Fruit fly (Drosophila melanogaster) S2 (cell line): ENCODE data around the gene CG17544.

ENCODE experiments used
- CG8478 ChIP-seq: fragments of >200 bp; optimal IDR thresholded peaks from 2 replicates; lab custom pipeline; 2018
- CTCF ChIP-seq, 2 experiments: fragments of >200 bp; optimal IDR thresholded peaks; 2 replicates each; lab custom pipeline; 2018

Gene CG17544

DNA sequence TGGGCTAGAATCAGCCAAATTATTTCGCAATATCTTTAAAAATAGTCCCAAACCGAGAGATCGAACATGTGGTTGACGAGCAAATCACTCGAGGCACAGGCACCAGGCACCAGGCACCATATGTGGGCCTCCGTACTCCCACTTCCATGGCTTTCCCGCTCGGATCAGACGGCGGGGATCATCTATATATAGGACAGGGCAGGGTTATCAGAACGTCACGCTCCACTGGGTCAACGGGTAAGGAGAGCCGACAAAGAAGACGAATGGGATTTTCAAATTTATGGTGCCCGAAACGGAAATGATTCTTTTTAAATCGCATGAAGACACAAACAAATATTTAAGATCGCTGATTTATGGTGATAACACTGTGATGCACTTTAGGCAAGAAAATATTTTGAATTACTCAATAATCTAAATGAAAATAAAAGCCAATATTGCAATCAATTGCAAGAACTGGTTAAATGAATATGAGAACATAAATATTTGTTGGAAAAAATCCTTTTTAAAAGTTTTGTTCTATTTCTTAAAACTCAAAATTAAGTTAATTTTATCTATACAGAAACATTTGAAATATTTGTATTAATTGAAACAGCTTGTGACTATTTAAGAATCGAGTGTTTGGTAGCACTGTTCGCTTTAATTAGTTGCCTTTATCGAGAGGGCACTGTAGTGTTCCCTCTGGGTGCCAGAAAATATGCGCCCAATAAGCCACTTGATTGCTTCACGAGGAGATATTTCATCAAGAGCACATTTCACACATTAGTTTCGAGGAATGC is 15.0 kb upstream of the CG17544 start:
- no peak for TF ChIP-seq CTCF (optimal IDR thresholded peaks at IDR 0.05; lab: Kevin White, UChicago)
- no peak for TF ChIP-seq CG8478

DNA sequence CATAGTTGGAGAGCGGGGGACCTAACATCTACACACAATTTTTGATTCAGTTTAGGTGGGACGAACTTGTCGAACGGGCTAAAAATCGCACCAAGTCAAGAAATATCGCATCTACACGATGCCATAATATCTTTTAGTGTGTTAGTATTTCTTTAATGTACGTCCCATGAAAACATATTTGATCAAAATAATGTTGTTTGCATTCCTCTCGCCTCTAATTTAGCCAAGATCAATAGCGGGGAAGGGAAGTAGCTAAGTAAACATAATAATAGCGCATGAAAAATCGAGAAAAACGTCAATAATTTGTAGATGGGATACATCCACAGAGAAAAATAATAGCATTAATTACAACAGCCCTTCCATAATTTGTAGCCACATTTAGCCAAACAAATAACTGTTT is 13.7 kb upstream of the CG17544 start:
- no peak for TF ChIP-seq CG8478

DNA sequence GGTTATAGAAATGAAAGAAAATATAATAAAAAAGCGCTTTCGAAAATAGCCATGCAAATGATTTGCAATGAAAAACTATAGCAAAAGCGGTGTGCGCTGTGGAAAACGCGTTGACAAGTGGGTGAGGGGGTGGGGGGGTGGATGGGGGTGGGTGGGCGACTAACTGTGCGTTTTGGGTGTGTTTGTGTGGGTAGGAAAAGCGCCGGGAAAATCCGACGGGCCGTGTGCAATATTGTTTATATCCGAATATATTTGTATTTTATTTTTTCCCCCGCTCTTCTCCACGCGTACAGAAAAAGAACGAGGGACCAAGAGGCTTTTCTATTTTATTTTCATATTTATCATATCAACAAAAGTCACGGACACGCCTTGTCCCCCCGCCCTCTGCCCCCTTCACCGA is 8.1 kb upstream of the CG17544 start:
- no peak for TF ChIP-seq CG8478
- TF ChIP-seq CTCF (optimal IDR thresholded peaks at IDR 0.05; lab: Kevin White, UChicago) = no peak

DNA sequence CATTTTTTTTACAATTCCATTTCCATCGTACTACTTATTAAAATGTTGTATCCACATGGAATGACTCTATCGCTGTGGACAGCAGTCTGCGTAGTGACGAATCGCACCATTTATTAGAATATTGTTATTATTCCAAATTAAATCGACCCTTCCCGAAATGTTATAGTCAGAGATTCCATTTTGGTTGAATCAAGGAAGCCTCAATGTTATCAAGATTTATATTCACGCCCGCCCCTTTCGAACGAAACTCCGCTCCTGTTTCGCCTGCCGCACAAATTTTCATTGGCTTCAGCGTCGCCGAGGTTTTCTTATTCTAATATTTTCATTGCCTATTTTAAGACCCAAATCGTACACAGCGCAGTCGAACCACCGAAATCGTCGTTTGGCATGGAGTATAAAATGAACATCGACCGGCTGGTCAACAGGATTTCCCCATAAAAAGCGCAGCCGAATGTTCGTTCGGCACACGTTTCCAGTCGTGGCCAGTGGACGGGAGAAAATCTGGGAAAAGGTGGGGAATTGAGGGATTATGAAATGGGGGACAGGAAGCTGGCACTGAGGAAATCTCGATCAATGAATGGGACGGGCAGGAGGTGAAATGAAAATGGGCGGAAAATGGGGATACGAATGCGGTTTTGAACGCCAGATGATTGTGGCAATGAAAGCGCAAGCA is 7.5 kb upstream of the CG17544 start:
- no peak for TF ChIP-seq CG8478
- TF ChIP-seq CTCF (optimal IDR thresholded peaks at IDR 0.05; lab: Kevin White, UChicago) = no peak

DNA sequence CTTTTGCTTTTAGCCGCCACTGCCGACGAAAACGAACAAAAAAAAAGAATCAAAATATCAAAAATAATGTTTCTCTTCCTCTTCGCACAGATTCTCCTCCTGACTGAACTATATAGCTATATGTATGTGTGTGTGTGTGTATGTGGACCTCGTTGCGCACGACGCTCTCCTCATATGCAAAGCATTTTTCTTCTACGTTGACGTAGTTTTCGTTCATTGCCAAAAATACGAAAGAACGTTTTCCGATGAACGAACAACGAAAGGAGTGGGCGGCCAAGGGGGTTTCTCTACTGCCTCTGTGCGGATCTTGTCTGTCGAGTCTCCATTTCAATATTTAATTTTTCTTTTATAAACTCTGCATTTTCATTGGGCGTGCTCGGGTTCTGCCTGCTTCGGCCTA is 6.5 kb upstream of the CG17544 start:
- TF ChIP-seq CG8478 (no peak), CTCF (optimal IDR thresholded peaks at IDR 0.05; lab: Kevin White, UChicago) (no peak)

DNA sequence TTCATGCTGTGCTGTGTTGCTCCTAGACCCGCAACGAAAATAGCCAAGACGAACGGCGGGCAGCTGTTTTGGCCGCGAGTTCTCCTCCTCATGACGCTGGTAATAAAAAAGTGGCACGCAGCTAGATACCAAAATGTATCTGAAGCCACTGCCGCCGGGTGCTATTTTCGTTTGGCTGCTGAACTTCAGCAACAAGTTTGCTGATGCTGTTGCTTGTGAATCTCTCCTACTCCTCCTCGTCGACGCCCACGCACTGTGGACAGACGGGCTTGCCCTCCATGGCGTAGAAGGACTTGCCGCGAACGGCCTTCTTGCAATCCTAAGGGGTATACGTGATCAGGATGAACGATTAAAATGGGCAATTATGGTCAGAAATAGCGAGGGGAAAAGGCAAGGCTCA is 5.1 kb upstream of the CG17544 start:
- TF ChIP-seq CTCF (optimal IDR thresholded peaks at IDR 0.05; lab: Kevin White, UChicago) (no peak), CG8478 (no peak)

DNA sequence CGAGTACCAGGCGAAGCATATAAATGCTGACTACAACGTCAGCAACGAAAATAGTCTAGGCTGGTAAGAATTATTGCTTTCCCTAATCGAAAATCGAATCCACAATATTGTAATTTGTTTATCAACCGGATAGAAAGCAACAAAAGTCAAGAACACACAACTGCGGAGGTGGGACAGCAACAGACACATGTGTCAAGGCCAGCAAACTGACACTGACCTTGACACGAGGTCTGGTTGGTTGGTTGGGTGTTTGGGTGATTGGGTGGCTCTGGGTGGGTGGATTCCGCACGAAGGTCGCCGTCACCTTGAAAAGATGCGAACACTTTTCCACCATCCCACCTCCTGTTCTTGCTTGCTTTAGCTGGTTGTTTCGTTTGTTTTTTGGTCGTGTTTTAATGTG is 4.4 kb upstream of the CG17544 start:
- no peak for TF ChIP-seq CG8478

DNA sequence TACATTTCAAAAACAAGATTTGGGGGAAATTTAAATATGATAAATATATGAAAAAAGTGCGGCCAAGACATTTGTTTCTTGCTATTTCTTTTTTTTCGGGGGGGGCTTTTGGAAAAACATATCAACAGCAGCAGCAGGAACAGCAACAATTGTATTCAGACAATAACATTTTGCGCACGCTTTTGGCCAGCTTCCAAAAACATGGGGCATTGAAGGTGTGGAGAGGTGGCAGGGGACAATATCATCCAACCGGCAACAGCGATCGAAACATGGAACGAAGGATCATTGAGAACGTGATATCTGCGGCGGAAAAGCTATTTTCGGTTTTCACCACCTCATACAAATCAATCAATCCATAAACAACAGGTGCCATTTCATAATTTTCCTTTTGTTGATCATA is 3.6 kb upstream of the CG17544 start:
- TF ChIP-seq CG8478 (no peak), CTCF (optimal IDR thresholded peaks at IDR 0.05; lab: Kevin White, UChicago) (no peak)

DNA sequence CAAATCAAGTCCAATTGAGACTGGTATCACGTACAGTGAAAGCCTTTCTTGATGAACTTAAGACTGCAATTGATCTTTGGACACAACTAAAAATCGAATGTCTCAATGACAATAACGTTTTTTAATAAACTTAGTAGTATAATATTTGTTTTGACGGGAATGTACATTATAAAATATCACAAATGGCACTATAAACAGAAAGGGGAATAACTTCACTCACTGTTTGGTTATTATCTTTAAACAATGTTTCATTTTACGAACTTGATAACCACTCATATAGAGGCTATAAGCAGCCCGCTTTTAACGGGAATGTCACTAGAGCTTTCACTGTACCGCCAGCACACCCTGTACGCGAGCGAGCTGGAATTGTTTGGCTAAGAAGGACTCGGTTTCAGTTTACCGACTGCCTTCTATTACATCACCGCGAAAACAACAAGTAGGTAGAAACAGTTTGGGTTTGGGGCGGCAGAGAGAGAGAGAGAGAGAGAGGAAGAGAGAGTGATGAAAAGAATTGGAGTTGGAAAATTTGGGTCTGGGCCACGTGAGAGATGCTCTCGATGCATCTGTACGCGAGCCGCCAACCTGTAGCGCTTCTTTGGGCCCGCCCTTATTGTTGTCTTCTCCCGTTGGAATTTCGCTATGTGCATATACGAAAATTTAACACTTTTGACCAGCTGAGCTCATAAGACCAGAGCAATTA is 526 bp downstream of the CG17544 start:
- TF ChIP-seq CTCF (optimal IDR thresholded peaks at IDR 0.05; lab: Kevin White, UChicago) = no peak
- no peak for TF ChIP-seq CG8478

DNA sequence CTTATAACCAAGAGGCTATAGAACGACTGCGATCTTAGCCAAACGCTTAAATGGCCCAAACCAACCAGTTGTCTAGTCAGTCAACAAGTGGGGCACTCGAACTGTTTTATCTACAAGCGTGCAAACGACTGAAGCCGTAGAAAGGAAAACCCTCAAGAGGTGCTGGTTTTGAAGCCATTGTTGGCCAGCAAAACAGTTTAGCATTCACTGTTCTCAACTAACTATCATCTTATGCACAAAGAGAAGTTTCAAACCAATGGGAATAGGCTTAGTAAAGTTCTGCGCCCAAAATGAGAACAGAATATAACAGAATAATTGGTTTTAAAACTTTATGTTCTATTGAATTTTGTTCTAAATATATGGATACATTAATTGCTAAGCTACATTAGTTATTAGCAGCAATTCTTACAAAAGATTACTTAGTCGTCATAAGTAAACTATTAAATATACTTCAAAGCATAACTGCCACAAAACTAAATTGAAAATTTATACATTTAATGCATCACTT is 4.5 kb downstream of the CG17544 start, which contains the start of gene CG31798:
Gene CG31798, plus strand, starts transcription at position 458 of the 508 bp plus-strand sequence.
- peak; percentile 54 to 75 for TF ChIP-seq CTCF (optimal IDR thresholded peaks at IDR 0.05; lab: Kevin White, UChicago)
- TF ChIP-seq CG8478 = no peak

DNA sequence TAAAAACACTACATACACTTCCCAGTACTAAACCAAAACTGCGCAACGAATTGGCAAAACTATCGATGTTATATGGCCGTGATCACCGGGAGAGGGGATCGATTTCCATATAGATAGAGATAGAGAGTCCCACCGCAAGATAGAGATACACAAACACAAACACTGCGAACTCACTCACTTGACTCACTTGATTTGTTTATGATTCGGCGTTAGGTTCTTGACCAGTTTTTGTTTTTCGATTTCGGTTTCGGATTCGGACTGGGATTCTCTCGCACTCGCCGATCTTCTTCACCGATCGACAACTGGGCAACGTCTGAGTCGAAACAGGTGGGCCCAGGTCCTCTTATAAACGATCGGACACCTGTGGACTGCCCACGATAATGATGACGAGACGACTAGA is 8.5 kb downstream of the CG17544 start, which contains the start of gene CG17549:
Gene CG17549, minus strand, starts transcription at position 327 of the 400 bp plus-strand sequence.
- TF ChIP-seq CTCF (optimal IDR thresholded peaks at IDR 0.05; lab: Kevin White, UChicago) (no peak), CG8478 (no peak)

DNA sequence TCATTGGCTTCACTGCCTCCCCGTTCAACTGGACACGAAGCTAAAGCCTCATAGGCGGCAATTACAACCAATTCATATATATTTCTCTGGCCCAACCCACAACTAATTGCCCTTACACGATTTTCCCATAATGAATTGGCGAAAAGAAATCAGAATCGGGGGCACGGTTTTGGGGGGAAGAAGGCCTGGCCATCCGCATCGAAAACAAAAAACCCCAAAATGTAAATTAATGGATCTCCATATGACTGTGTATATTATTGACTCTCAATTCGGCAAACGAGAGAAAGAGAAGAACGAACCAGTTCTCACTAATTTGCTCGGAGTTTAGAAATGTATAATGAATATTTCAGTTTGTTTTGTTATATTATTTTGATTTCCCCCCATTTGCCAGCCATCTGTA is 9.3 kb downstream of the CG17544 start:
- TF ChIP-seq CTCF (optimal IDR thresholded peaks at IDR 0.05; lab: Kevin White, UChicago) (no peak), CG8478 (no peak)

DNA sequence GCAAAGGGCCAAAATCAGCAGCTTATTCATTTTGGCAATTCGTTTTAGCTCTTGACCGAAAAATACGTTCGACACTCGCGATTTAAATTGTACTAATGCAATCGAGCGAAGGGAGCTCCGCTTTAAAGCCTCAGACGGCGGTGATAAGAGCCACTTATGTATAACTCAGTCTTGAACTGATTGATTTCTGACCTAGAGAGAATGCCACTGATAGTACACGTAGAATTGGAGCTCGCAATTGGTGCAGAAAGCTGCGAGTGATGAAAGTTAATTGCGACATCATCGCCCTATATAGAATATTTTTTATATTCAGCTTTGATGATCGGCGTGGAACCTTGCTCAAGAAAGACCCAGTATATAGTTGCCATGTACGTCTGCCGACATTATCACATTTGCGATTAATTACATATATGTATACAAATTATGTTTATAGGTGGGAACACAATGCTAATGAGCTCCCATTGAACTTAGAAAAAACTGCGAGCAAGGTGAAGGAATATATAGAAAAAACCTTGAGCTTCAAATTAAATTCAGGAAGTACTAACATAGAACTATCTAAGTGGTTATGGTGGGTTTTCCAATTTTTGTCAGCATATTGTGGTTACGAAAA is 12.1 kb downstream of the CG17544 start, which contains the start of gene fon:
Gene fon, minus strand, starts transcription at position 100 of the 610 bp plus-strand sequence.
- TF ChIP-seq CTCF (optimal IDR thresholded peaks at IDR 0.05; lab: Kevin White, UChicago) = no peak
- TF ChIP-seq CG8478 = no peak

DNA sequence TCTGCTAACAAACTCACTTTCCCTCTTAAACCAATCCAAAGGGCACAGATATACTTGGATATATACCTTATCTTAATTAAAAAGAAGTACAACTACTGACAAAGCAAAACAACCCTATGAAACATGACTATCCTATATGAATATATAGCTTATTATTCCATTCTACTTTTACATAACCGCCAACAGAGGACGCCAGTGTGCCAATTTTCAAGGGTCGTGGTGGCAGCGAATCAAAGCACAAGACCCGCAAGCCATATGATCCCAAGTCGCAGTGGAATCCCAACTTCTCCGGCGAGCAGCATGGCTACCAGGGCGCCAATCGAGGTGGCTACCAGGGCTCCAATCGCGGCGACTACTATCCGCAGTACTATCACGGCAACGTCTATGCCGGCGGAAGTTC is 15.9 kb downstream of the CG17544 start:
- TF ChIP-seq CG8478 (no peak), CTCF (optimal IDR thresholded peaks at IDR 0.05; lab: Kevin White, UChicago) (peak; percentile 59 to 67)

DNA sequence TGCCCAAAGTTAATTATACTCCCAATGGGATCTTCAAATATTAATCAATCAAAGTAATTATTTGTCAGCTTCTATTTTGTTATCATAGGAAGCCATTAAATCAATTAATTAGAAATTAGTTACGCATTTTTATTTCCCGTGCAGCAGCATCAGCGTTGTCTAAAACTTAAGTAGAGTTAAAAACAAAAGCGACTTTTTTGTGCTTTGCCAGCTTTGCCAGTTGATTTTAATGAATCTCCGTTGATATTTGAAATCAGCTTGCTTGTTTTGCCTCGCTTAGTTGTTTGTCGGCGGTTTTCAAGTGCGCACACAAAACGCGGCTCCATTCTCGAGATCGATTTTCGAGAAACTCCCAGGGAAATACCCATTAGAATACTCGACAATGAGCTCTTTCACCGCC is 17.7 kb downstream of the CG17544 start, which contains the start of gene CG17350:
Gene CG17350, plus strand, starts transcription at position 301 of the 400 bp plus-strand sequence.
- TF ChIP-seq CTCF (optimal IDR thresholded peaks at IDR 0.05; lab: Kevin White, UChicago) (no peak), CG8478 (no peak)
